Fruit fly (Drosophila melanogaster) whole organism, embryonic: ENCODE measurements around the gene CG6149.
A peak's percentile ranks its signal among the peaks of the same experiment; 100 is the strongest.

Source experiments
- Atf6 ChIP-seq: fragments of 200-800 bp; sonication (Bioruptor generic); IDR thresholded peaks from 2 replicates; pipeline ENCODE4 v1.3.6; 2022; ENCODE audit warnings: missing biosample characterization, missing genetic modification characterization
- BEAF-32 ChIP-seq: fragments of 200-800 bp; sonication (Bioruptor generic); optimal IDR thresholded peaks from 3 replicates; lab custom pipeline; 2017; ENCODE audit warnings: missing biosample characterization, missing genetic modification characterization, mild to moderate bottlenecking, moderate library complexity, missing genetic modification reagents
- Bgb ChIP-seq: fragments of 200-800 bp; sonication (Bioruptor generic); IDR thresholded peaks from 2 replicates; pipeline ENCODE4 v1.3.6; 2022; ENCODE audit warnings: missing biosample characterization, missing genetic modification characterization; ENCODE audit not compliant: partially characterized antibody
- CG10654 ChIP-seq: fragments of 200-800 bp; sonication (Bioruptor generic); optimal IDR thresholded peaks from 2 replicates; lab custom pipeline; 2016; ENCODE audit warnings: missing biosample characterization, missing genetic modification characterization
- CG15073 ChIP-seq: fragments of 200-800 bp; sonication (Bioruptor generic); optimal IDR thresholded peaks from 2 replicates; lab custom pipeline; 2016; ENCODE audit warnings: missing biosample characterization, missing genetic modification characterization
- CG17186 ChIP-seq: fragments of 200-800 bp; sonication (Bioruptor generic); optimal IDR thresholded peaks from 3 replicates; lab custom pipeline; 2017; ENCODE audit warnings: missing biosample characterization, missing genetic modification reagents, missing genetic modification characterization
- CG30403 ChIP-seq: fragments of 200-800 bp; sonication (Bioruptor generic); optimal IDR thresholded peaks from 3 replicates; lab custom pipeline; 2016; ENCODE audit warnings: missing biosample characterization, missing genetic modification characterization
- CG31388 ChIP-seq: fragments of 200-800 bp; sonication (Bioruptor generic); optimal IDR thresholded peaks from 2 replicates; lab custom pipeline; 2016; ENCODE audit warnings: missing biosample characterization, missing genetic modification characterization
- CG34422 ChIP-seq: fragments of 200-800 bp; sonication (Bioruptor generic); IDR thresholded peaks from 3 replicates; pipeline ENCODE4 v1.3.6; 2022; ENCODE audit warnings: missing biosample characterization, missing genetic modification characterization
- CG3838 ChIP-seq: fragments of 200-800 bp; sonication (Bioruptor generic); optimal IDR thresholded peaks from 3 replicates; lab custom pipeline; 2016; ENCODE audit warnings: missing biosample characterization, missing genetic modification characterization
- CG6813 ChIP-seq: fragments of 200-800 bp; sonication (Bioruptor generic); optimal IDR thresholded peaks from 2 replicates; lab custom pipeline; 2017; ENCODE audit warnings: missing biosample characterization, missing genetic modification characterization, mild to moderate bottlenecking, moderate library complexity, missing genetic modification reagents
- CG9876 ChIP-seq: fragments of 200-800 bp; sonication (Bioruptor generic); optimal IDR thresholded peaks from 2 replicates; lab custom pipeline; 2016; ENCODE audit warnings: missing biosample characterization, missing genetic modification characterization
- CoRest ChIP-seq: fragments of 200-800 bp; sonication (Bioruptor generic); optimal IDR thresholded peaks from 3 replicates; lab custom pipeline; 2018; ENCODE audit warnings: missing biosample characterization, mild to moderate bottlenecking, missing genetic modification characterization, moderate library complexity
- Dll ChIP-seq: fragments of 200-800 bp; sonication (Bioruptor generic); IDR thresholded peaks from 4 replicates; pipeline ENCODE4 v1.3.6; 2022; ENCODE audit warnings: missing biosample characterization, missing genetic modification characterization; ENCODE audit not compliant: partially characterized antibody
- Ets65A ChIP-seq: fragments of 200-800 bp; sonication (Bioruptor generic); peaks from one replicate; lab custom pipeline; 2016; ENCODE audit warnings: missing biosample characterization, missing genetic modification characterization
- Ets97D ChIP-seq: fragments of 200-800 bp; sonication (Bioruptor generic); optimal IDR thresholded peaks from 3 replicates; lab custom pipeline; 2016; ENCODE audit warnings: missing biosample characterization, missing genetic modification characterization
- H2.0 ChIP-seq: fragments of 200-800 bp; sonication (Bioruptor generic); IDR thresholded peaks from 2 replicates; pipeline ENCODE4 v1.3.6; 2022; ENCODE audit warnings: missing biosample characterization, missing genetic modification characterization
- Hr51 ChIP-seq, 2 experiments: fragments of 200-800 bp; sonication (Bioruptor generic); optimal IDR thresholded peaks; 2 replicates in 1 of 2; 3 replicates in 1 of 2; lab custom pipeline; 2016 to 2018; ENCODE audit warnings: missing biosample characterization in 2 of 2, missing genetic modification characterization in 2 of 2, mild to moderate bottlenecking in 1 of 2, moderate library complexity in 1 of 2
- Med ChIP-seq: fragments of 200-800 bp; sonication (Bioruptor generic); peaks from one replicate; lab custom pipeline; 2016; ENCODE audit warnings: missing biosample characterization, missing genetic modification characterization, mild to moderate bottlenecking, inconsistent platforms, moderate library complexity
- NK7.1 ChIP-seq: fragments of 200-800 bp; sonication (Bioruptor generic); optimal IDR thresholded peaks from 3 replicates; lab custom pipeline; 2016; ENCODE audit warnings: missing biosample characterization, missing genetic modification characterization
- PHDP ChIP-seq: fragments of 200-800 bp; sonication (Bioruptor generic); optimal IDR thresholded peaks from 3 replicates; lab custom pipeline; 2018; ENCODE audit warnings: missing biosample characterization, mild to moderate bottlenecking, missing genetic modification characterization, moderate library complexity
- ato ChIP-seq: fragments of 200-800 bp; sonication (Bioruptor generic); IDR thresholded peaks from 2 replicates; pipeline ENCODE4 v1.3.6; 2022; ENCODE audit warnings: missing biosample characterization, missing genetic modification characterization; ENCODE audit not compliant: partially characterized antibody
- br ChIP-seq: fragments of >200 bp; optimal IDR thresholded peaks from 2 replicates; lab custom pipeline; 2017
- btn ChIP-seq: fragments of 200-800 bp; sonication (Bioruptor generic); optimal IDR thresholded peaks from 2 replicates; lab custom pipeline; 2016; ENCODE audit warnings: missing biosample characterization, missing genetic modification characterization
- cas ChIP-seq: fragments of 200-800 bp; sonication (Bioruptor generic); IDR thresholded peaks from 2 replicates; pipeline ENCODE4 v1.3.6; 2022; ENCODE audit warnings: missing biosample characterization, missing genetic modification characterization
- ci ChIP-seq: fragments of 200-800 bp; sonication (Bioruptor generic); IDR thresholded peaks from 3 replicates; pipeline ENCODE4 v1.3.6; 2022; ENCODE audit warnings: missing biosample characterization, missing genetic modification characterization
- da ChIP-seq: fragments of 200-800 bp; sonication (Bioruptor generic); optimal IDR thresholded peaks from 2 replicates; lab custom pipeline; 2016; ENCODE audit warnings: missing biosample characterization, missing genetic modification characterization
- disco-r ChIP-seq: fragments of 200-800 bp; sonication (Bioruptor generic); optimal IDR thresholded peaks from 2 replicates; lab custom pipeline; 2016; ENCODE audit warnings: missing biosample characterization, missing genetic modification characterization
- dpn ChIP-seq, 2 experiments: fragments of 200-800 bp; sonication (Bioruptor generic); optimal IDR thresholded peaks; 3 replicates each; lab custom pipeline; 2016; ENCODE audit warnings: missing biosample characterization in 2 of 2, missing genetic modification characterization in 2 of 2
- dysf ChIP-seq: fragments of 200-800 bp; sonication (Bioruptor generic); IDR thresholded peaks from 3 replicates; pipeline ENCODE4 v1.3.6; 2022; ENCODE audit warnings: missing biosample characterization, missing genetic modification characterization
- ewg ChIP-seq: fragments of 200-800 bp; sonication (Bioruptor generic); optimal IDR thresholded peaks from 3 replicates; lab custom pipeline; 2017; ENCODE audit warnings: mild to moderate bottlenecking, missing biosample characterization, missing genetic modification reagents, missing genetic modification characterization
- fd102C ChIP-seq: fragments of 200-800 bp; sonication (Bioruptor generic); optimal IDR thresholded peaks from 2 replicates; lab custom pipeline; 2018; ENCODE audit warnings: missing biosample characterization, mild to moderate bottlenecking, missing genetic modification characterization, moderate library complexity
- fd3F ChIP-seq: fragments of 200-800 bp; sonication (Bioruptor generic); optimal IDR thresholded peaks from 2 replicates; lab custom pipeline; 2018; ENCODE audit warnings: missing biosample characterization, mild to moderate bottlenecking, missing genetic modification characterization, moderate library complexity
- gcm2 ChIP-seq: fragments of 200-800 bp; sonication (Bioruptor generic); optimal IDR thresholded peaks from 2 replicates; lab custom pipeline; 2016; ENCODE audit warnings: missing biosample characterization, missing genetic modification characterization
- gfzf ChIP-seq: fragments of 200-800 bp; sonication (Bioruptor generic); optimal IDR thresholded peaks from 2 replicates; lab custom pipeline; 2016; ENCODE audit warnings: missing biosample characterization, mild to moderate bottlenecking, missing genetic modification characterization, moderate library complexity
- gsb ChIP-seq: fragments of 200-800 bp; sonication (Bioruptor generic); IDR thresholded peaks from 2 replicates; pipeline ENCODE4 v1.3.6; 2022; ENCODE audit warnings: missing biosample characterization, missing genetic modification characterization
- gsb-n ChIP-seq: fragments of 200-800 bp; sonication (Bioruptor generic); optimal IDR thresholded peaks from 3 replicates; lab custom pipeline; 2018; ENCODE audit warnings: missing biosample characterization, mild to moderate bottlenecking, missing genetic modification characterization
- h ChIP-seq: fragments of >200 bp; optimal IDR thresholded peaks from 2 replicates; lab custom pipeline; 2017
- ham ChIP-seq: fragments of 200-800 bp; sonication (Bioruptor generic); IDR thresholded peaks from 2 replicates; pipeline ENCODE4 v1.3.6; 2022; ENCODE audit warnings: missing biosample characterization, missing genetic modification characterization
- jumu ChIP-seq: fragments of 200-800 bp; sonication (Bioruptor generic); optimal IDR thresholded peaks from 3 replicates; lab custom pipeline; 2016; ENCODE audit warnings: missing biosample characterization, missing genetic modification characterization
- kni ChIP-seq: fragments of 200-800 bp; sonication (Bioruptor generic); optimal IDR thresholded peaks from 3 replicates; lab custom pipeline; 2017; ENCODE audit warnings: mild to moderate bottlenecking, missing biosample characterization, missing genetic modification reagents, missing genetic modification characterization
- mld ChIP-seq: fragments of 200-800 bp; sonication (Bioruptor generic); IDR thresholded peaks from 3 replicates; pipeline ENCODE4 v1.3.6; 2022; ENCODE audit warnings: missing biosample characterization, missing genetic modification characterization; ENCODE audit not compliant: partially characterized antibody
- nau ChIP-seq: fragments of 200-800 bp; sonication (Bioruptor generic); optimal IDR thresholded peaks from 3 replicates; lab custom pipeline; 2017; ENCODE audit warnings: missing biosample characterization, mild to moderate bottlenecking, missing genetic modification characterization, missing genetic modification reagents
- odd ChIP-seq: fragments of 200-800 bp; sonication (Bioruptor generic); optimal IDR thresholded peaks from 2 replicates; lab custom pipeline; 2017; ENCODE audit warnings: missing biosample characterization, mild to moderate bottlenecking, missing genetic modification characterization
- otp ChIP-seq: fragments of 200-800 bp; sonication (Bioruptor generic); IDR thresholded peaks from 3 replicates; pipeline ENCODE4, ENCODE4 v1.3.6; 2022; ENCODE audit warnings: missing biosample characterization, missing genetic modification characterization
- p53 ChIP-seq: fragments of 200-800 bp; sonication (Bioruptor generic); optimal IDR thresholded peaks from 2 replicates; lab custom pipeline; 2016; ENCODE audit warnings: missing biosample characterization, missing genetic modification characterization
- pfk ChIP-seq: fragments of 200-800 bp; sonication (Bioruptor generic); optimal IDR thresholded peaks from 2 replicates; lab custom pipeline; 2018; ENCODE audit warnings: missing biosample characterization, mild to moderate bottlenecking, missing genetic modification characterization, moderate library complexity
- ro ChIP-seq: fragments of 200-800 bp; sonication (Bioruptor generic); IDR thresholded peaks from 2 replicates; pipeline ENCODE4 v1.3.6; 2022; ENCODE audit warnings: missing biosample characterization, missing genetic modification characterization
- sens-2 ChIP-seq: fragments of 200-800 bp; sonication (Bioruptor generic); IDR thresholded peaks from 2 replicates; pipeline ENCODE4 v1.3.6; 2022; ENCODE audit warnings: missing biosample characterization, missing genetic modification characterization
- tx ChIP-seq: fragments of 200-800 bp; sonication (Bioruptor generic); optimal IDR thresholded peaks from 2 replicates; lab custom pipeline; 2016; ENCODE audit warnings: missing biosample characterization, missing genetic modification characterization
- wdn ChIP-seq: fragments of 200-800 bp; sonication (Bioruptor generic); IDR thresholded peaks from 2 replicates; pipeline ENCODE4 v1.3.6; 2022; ENCODE audit warnings: missing biosample characterization, missing genetic modification characterization
- zen2 ChIP-seq: fragments of 200-800 bp; sonication (Bioruptor generic); IDR thresholded peaks from 3 replicates; pipeline ENCODE4 v1.3.6; 2022; ENCODE audit warnings: missing biosample characterization, missing genetic modification characterization; ENCODE audit not compliant: partially characterized antibody

Gene CG6149

DNA sequence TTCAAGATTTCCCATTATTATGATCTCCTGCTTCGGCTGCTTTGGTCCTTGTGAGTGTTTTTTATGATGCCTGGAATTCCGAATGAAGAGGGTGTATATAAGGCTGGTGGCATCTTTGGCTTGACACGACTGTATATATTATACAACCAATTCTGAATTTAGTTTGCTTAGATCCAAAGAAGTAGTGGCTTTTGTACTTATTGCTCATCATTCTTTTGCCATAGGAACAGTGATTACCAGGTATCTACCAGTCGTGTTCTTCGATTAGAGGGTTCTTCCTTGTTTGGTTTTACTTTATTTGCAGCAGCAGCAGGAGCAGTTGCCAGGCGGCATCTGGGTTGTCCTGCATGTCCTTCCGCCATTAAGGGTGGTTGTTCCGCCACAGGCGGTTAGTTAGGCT is 31.7 kb downstream of the CG6149 start (continued):
- TF ChIP-seq fd3F (GFP tag; lab: Kevin White, UChicago) (peak; percentile 46), ro (GFP tag; lab: Robert Waterston, UW) (no peak), ci (GFP tag; lab: Robert Waterston, UW) (peak; percentile 79), CG6813 (peak; percentile 17), kni (GFP tag; lab: Kevin White, UChicago) (peak; percentile 35), odd (GFP tag; lab: Kevin White, UChicago) (no peak), CG10654 (peak; percentile 12), H2.0 (peak; percentile 54), btn (peak; percentile 41), br (lab: Kevin White, UChicago) (no peak), gcm2 (GFP tag; lab: Kevin White, UChicago) (peak; percentile 30), gsb-n (peak; percentile 37), disco-r (peak; percentile 21), da (GFP tag; lab: Kevin White, UChicago) (no peak), Bgb (no peak), mld (no peak), zen2 (GFP tag; lab: Robert Waterston, UW) (no peak)

DNA sequence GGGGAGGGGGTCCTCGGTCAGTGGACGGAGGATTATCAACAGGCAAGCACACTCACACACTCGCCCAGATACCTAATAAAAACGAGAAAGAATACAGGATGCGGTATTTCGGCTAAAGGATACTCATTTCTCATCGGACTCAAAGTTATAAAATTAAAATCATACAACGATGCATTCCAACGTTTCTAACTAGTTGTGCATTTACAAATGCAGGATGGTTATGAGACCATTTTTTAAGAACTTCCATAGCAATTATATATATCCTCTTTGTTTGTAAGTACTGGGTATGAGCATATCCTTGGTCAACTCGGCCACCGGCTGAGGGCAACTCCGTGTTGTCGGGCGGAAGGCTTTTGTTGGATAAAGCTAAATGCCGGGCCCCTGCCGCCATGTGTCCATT is 33.0 kb downstream of the CG6149 start:
- no peak for TF ChIP-seq CG9876 (GFP tag; lab: Kevin White, UChicago)
- TF ChIP-seq Ets97D (GFP tag; lab: Kevin White, UChicago), result no peak
- TF ChIP-seq pfk (GFP tag; lab: Kevin White, UChicago), result no peak
- TF ChIP-seq CG3838 (GFP tag; lab: Kevin White, UChicago), result no peak
- no peak for TF ChIP-seq tx
- no peak for TF ChIP-seq otp (GFP tag; lab: Robert Waterston, UW)
- TF ChIP-seq BEAF-32 (GFP tag; lab: Kevin White, UChicago), result no peak
- peak; percentile 62; the same call in 1 of the 3 replicates for TF ChIP-seq dysf (GFP tag; lab: Robert Waterston, UW)
- no peak for TF ChIP-seq CG31388 (GFP tag; lab: Kevin White, UChicago)
- TF ChIP-seq fd102C, result no peak
- no peak for TF ChIP-seq sens-2
- no peak for TF ChIP-seq CG30403
- peak in 1 of 2 experiments; percentile 10 for TF ChIP-seq dpn (GFP tag; optimal IDR thresholded peaks at IDR 0.05; lab: Kevin White, UChicago)
- peak; percentile 84 for TF ChIP-seq Med (GFP tag; lab: Kevin White, UChicago)
- no peak for TF ChIP-seq nau (GFP tag; lab: Kevin White, UChicago)
- TF ChIP-seq Hr51 (GFP tag; optimal IDR thresholded peaks at IDR 0.05; lab: Kevin White, UChicago), result peak in 1 of 2 experiments; percentile 46
- no peak; the same call in 1 of the 2 replicates for TF ChIP-seq wdn (GFP tag; lab: Robert Waterston, UW)
- TF ChIP-seq PHDP (tag; lab: Kevin White, UChicago), result peak; percentile 8
- no peak for TF ChIP-seq NK7.1 (GFP tag; lab: Kevin White, UChicago)
- peak; percentile 2 for TF ChIP-seq CoRest (tag; lab: Kevin White, UChicago)
- no peak for TF ChIP-seq CG15073 (GFP tag; lab: Kevin White, UChicago)
- TF ChIP-seq p53 (GFP tag; lab: Kevin White, UChicago), result no peak
- TF ChIP-seq ewg (GFP tag; lab: Kevin White, UChicago), result peak; percentile 2
- no peak for TF ChIP-seq gsb
- no peak for TF ChIP-seq cas
- no peak for TF ChIP-seq ato
- TF ChIP-seq CG17186 (GFP tag; lab: Kevin White, UChicago), result no peak
- TF ChIP-seq gfzf (GFP tag; lab: Kevin White, UChicago), result no peak
- no peak for TF ChIP-seq jumu (GFP tag; lab: Kevin White, UChicago)
- TF ChIP-seq h (lab: Kevin White, UChicago), result no peak
- 0 out of 3 replicates have a peak, but pooled peaks have one; percentile 37 for TF ChIP-seq CG34422 (GFP tag; lab: Robert Waterston, UW)
- no peak for TF ChIP-seq Dll (GFP tag; lab: Robert Waterston, UW)
- no peak for TF ChIP-seq ham (GFP tag; lab: Robert Waterston, UW)
- TF ChIP-seq Ets65A (GFP tag; lab: Kevin White, UChicago), result no peak
- 0 out of 2 replicates have a peak, but pooled peaks have one; percentile 17 for TF ChIP-seq Atf6 (GFP tag; lab: Robert Waterston, UW)
